Worm (Caenorhabditis elegans) whole organism, L4 larva: ENCODE results near the gene Y50E8A.5.

ENCODE experiments used
- Y105C5A.15 ChIP-seq: fragments of 200-800 bp; sonication (Bioruptor generic); IDR thresholded peaks from 2 replicates; pipeline ENCODE4 v1.3.6; 2022; ENCODE audit warnings: missing genetic modification characterization, missing compliant biosample characterization
- Y5F2A.4 ChIP-seq: fragments of 200-800 bp; sonication (Bioruptor generic); optimal IDR thresholded peaks from 2 replicates; lab custom pipeline; 2018; ENCODE audit warnings: mild to moderate bottlenecking, missing genetic modification characterization, missing compliant biosample characterization
- ZK337.2 ChIP-seq: fragments of 200-800 bp; sonication (Bioruptor generic); IDR thresholded peaks from 2 replicates; pipeline ENCODE4 v1.3.6; 2022; ENCODE audit warnings: missing genetic modification reagents, missing genetic modification characterization, missing compliant biosample characterization
- ZK546.5 ChIP-seq, 2 experiments: sonication (generic microtip); optimal IDR thresholded peaks; 2 replicates each; lab custom pipeline; 2017; ENCODE audit warnings: missing biosample characterization in 2 of 2, missing genetic modification characterization in 2 of 2
- aha-1 ChIP-seq: fragments of 150-350 bp; peaks from one replicate; lab custom pipeline; 2014; ENCODE audit warnings: missing biosample characterization, missing genetic modification characterization
- ceh-44 ChIP-seq: fragments of 200-800 bp; sonication (Bioruptor generic); IDR thresholded peaks from 2 replicates; pipeline ENCODE4 v1.3.6; 2022; ENCODE audit warnings: missing genetic modification reagents, missing genetic modification characterization, missing compliant biosample characterization
- ceh-62 ChIP-seq: sonication (generic microtip); optimal IDR thresholded peaks from 2 replicates; lab custom pipeline; 2017; ENCODE audit warnings: missing biosample characterization, missing genetic modification characterization
- ceh-82 ChIP-seq: sonication (generic microtip); optimal IDR thresholded peaks from 2 replicates; lab custom pipeline; 2017; ENCODE audit warnings: missing biosample characterization, missing genetic modification characterization
- ces-1 ChIP-seq: fragments of 150-350 bp; sonication (generic microtip); optimal IDR thresholded peaks from 4 replicates; lab custom pipeline; 2014; ENCODE audit warnings: missing biosample characterization, missing genetic modification reagents, missing genetic modification characterization
- daf-16 ChIP-seq, 3 experiments: sonication (generic microtip); optimal IDR thresholded peaks; 2 replicates each; lab custom pipeline; 2016 to 2017; ENCODE audit warnings: missing genetic modification characterization in 3 of 3, missing genetic modification reagents in 3 of 3, mild to moderate bottlenecking in 2 of 3, missing compliant biosample characterization in 2 of 3, missing biosample characterization in 1 of 3, moderate library complexity in 1 of 3
- dmd-6 ChIP-seq: fragments of 200-800 bp; sonication (Bioruptor generic); IDR thresholded peaks from 2 replicates; pipeline ENCODE4 v1.3.6; 2022; ENCODE audit warnings: missing genetic modification reagents, missing genetic modification characterization, missing compliant biosample characterization
- dmd-8 ChIP-seq: fragments of 200-800 bp; sonication (Bioruptor generic); IDR thresholded peaks from 2 replicates; pipeline ENCODE4 v1.3.6; 2022; ENCODE audit warnings: missing genetic modification characterization, missing compliant biosample characterization
- duxl-1 ChIP-seq: sonication (generic microtip); optimal IDR thresholded peaks from 2 replicates; lab custom pipeline; 2016; ENCODE audit warnings: mild to moderate bottlenecking, missing genetic modification characterization, moderate library complexity, missing compliant biosample characterization; ENCODE audit not compliant: poor library complexity
- egl-43 ChIP-seq: fragments of 200-800 bp; sonication (Bioruptor generic); IDR thresholded peaks from 2 replicates; pipeline ENCODE4 v1.3.6; 2022; ENCODE audit warnings: missing genetic modification reagents, missing genetic modification characterization, missing compliant biosample characterization
- gei-8 ChIP-seq: fragments of 200-800 bp; sonication (Bioruptor generic); optimal IDR thresholded peaks from 2 replicates; lab custom pipeline; 2018; ENCODE audit warnings: mild to moderate bottlenecking, missing genetic modification characterization, missing compliant biosample characterization
- hlh-30 ChIP-seq: sonication (generic microtip); optimal IDR thresholded peaks from 2 replicates; lab custom pipeline; 2017; ENCODE audit warnings: antibody characterized with exemption, mild to moderate bottlenecking, missing genetic modification characterization, missing compliant biosample characterization; ENCODE audit not compliant: insufficient read depth
- hmg-1.1 ChIP-seq: fragments of 200-800 bp; sonication (Bioruptor generic); IDR thresholded peaks from 2 replicates; pipeline ENCODE4 v1.3.6; 2022; ENCODE audit warnings: missing genetic modification reagents, missing genetic modification characterization, missing compliant biosample characterization
- jun-1 ChIP-seq: fragments of 150-350 bp; optimal IDR thresholded peaks from 2 replicates; lab custom pipeline; 2014; ENCODE audit warnings: missing biosample characterization, missing genetic modification reagents, missing genetic modification characterization
- lin-38 ChIP-seq: fragments of 200-800 bp; sonication (Bioruptor generic); IDR thresholded peaks from 2 replicates; pipeline ENCODE4 v1.3.6; 2022; ENCODE audit warnings: missing genetic modification reagents, missing genetic modification characterization, missing compliant biosample characterization
- lin-39 ChIP-seq: fragments of 150-350 bp; optimal IDR thresholded peaks from 2 replicates; lab custom pipeline; 2014; ENCODE audit warnings: missing biosample characterization, missing genetic modification reagents, missing genetic modification characterization
- lir-3 ChIP-seq: sonication (generic microtip); optimal IDR thresholded peaks from 2 replicates; lab custom pipeline; 2016; ENCODE audit warnings: mild to moderate bottlenecking, missing genetic modification characterization, missing compliant biosample characterization
- madf-5 ChIP-seq, 2 experiments: fragments of 200-800 bp; sonication (Bioruptor generic); IDR thresholded peaks; 2 replicates each; pipeline ENCODE4 v1.3.6; 2022; ENCODE audit warnings: missing compliant biosample characterization in 2 of 2, missing genetic modification characterization in 2 of 2
- madf-9 ChIP-seq: fragments of 200-800 bp; sonication (Bioruptor generic); conservative IDR thresholded peaks from 2 replicates; pipeline ENCODE4 v1.3.6; 2022; ENCODE audit warnings: missing genetic modification reagents, missing genetic modification characterization, missing compliant biosample characterization
- mep-1 ChIP-seq: fragments of 150-350 bp; sonication (generic microtip); optimal IDR thresholded peaks from 3 replicates; lab custom pipeline; 2014; ENCODE audit warnings: missing biosample characterization, missing genetic modification characterization
- mxl-2 ChIP-seq: fragments of 200-800 bp; sonication (Bioruptor generic); conservative IDR thresholded peaks from 2 replicates; pipeline ENCODE4 v1.3.6; 2022; ENCODE audit warnings: missing genetic modification reagents, missing genetic modification characterization, missing compliant biosample characterization
- nhr-10 ChIP-seq: fragments of 150-350 bp; optimal IDR thresholded peaks from 2 replicates; lab custom pipeline; 2014; ENCODE audit warnings: missing biosample characterization, missing genetic modification characterization
- nhr-25 ChIP-seq: sonication (generic microtip); optimal IDR thresholded peaks from 2 replicates; lab custom pipeline; 2017; ENCODE audit warnings: missing genetic modification characterization, mild to moderate bottlenecking, missing compliant biosample characterization, antibody characterized with exemption, moderate library complexity, borderline replicate concordance; ENCODE audit not compliant: insufficient read depth
- nhr-28 ChIP-seq: fragments of 150-350 bp; optimal IDR thresholded peaks from 2 replicates; lab custom pipeline; 2014; ENCODE audit warnings: missing biosample characterization, missing genetic modification characterization
- nhr-42 ChIP-seq: fragments of 200-800 bp; sonication (Bioruptor generic); IDR thresholded peaks from 2 replicates; pipeline ENCODE4 v1.3.6; 2022; ENCODE audit warnings: missing genetic modification characterization, missing compliant biosample characterization
- nhr-76 ChIP-seq: fragments of 150-350 bp; optimal IDR thresholded peaks from 2 replicates; lab custom pipeline; 2014; ENCODE audit warnings: missing biosample characterization, missing genetic modification characterization
- rbr-2 ChIP-seq: sonication (generic microtip); optimal IDR thresholded peaks from 2 replicates; lab custom pipeline; 2016; ENCODE audit warnings: missing genotype, missing genetic modification characterization, missing compliant biosample characterization
- sdz-12 ChIP-seq: fragments of 200-800 bp; sonication (Bioruptor generic); optimal IDR thresholded peaks from 2 replicates; lab custom pipeline; 2018; ENCODE audit warnings: mild to moderate bottlenecking, missing genetic modification characterization, missing compliant biosample characterization
- snpc-1.2 ChIP-seq: fragments of 200-800 bp; sonication (Bioruptor generic); IDR thresholded peaks from 2 replicates; pipeline ENCODE4 v1.3.6; 2022; ENCODE audit warnings: missing genetic modification reagents, missing genetic modification characterization, missing compliant biosample characterization
- tag-97 ChIP-seq: fragments of 200-800 bp; sonication (Bioruptor generic); IDR thresholded peaks from 2 replicates; pipeline ENCODE4 v1.3.6; 2022; ENCODE audit warnings: missing genetic modification characterization, missing compliant biosample characterization
- tra-1 ChIP-seq: fragments of 200-800 bp; sonication (Bioruptor generic); IDR thresholded peaks from 2 replicates; pipeline ENCODE4 v1.3.6; 2022; ENCODE audit warnings: missing genetic modification reagents, missing genetic modification characterization, missing compliant biosample characterization
- unc-62 ChIP-seq, 3 experiments: fragments of 150-350 bp in 1 of 3; sonication (generic microtip); optimal IDR thresholded peaks in 2 of 3; peaks in 1 of 3; 1 replicate in 1 of 3; 2 replicates in 2 of 3; lab custom pipeline; 2014 to 2017; ENCODE audit warnings: missing biosample characterization in 3 of 3, missing genetic modification characterization in 3 of 3, missing genetic modification reagents in 3 of 3, missing genotype in 1 of 3
- zag-1 ChIP-seq: fragments of 150-350 bp; optimal IDR thresholded peaks from 2 replicates; lab custom pipeline; 2014; ENCODE audit warnings: missing biosample characterization, missing genetic modification characterization
- zip-2 ChIP-seq: fragments of 150-350 bp; optimal IDR thresholded peaks from 2 replicates; lab custom pipeline; 2014; ENCODE audit warnings: missing biosample characterization, missing genetic modification characterization

Gene Y50E8A.5

DNA sequence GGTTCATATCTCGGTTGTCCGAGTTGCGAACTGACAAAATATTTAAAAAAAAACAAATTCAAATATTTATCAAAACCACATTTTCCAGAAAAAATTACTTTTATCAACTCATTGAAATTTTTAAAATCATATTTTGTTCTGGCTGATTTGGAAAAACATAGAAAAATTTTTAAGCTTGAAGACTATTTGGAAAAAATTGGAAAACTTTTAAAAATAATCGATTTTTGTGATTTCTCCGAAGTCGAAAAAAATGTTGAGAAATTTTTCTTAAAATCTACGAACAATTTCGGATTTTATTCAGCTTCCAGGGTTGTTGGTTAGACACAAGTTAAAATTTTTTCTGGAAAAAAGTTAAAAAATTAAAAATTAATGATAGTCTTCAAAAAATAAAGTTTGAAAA is at the start of gene Y50E8A.5:
TSS of gene Y50E8A.5 (minus strand) at position 101 of the 400 bp plus-strand sequence.
- TF ChIP-seq ces-1 (GFP tag; lab: Kevin White, UChicago) (no peak), daf-16 (GFP tag; optimal IDR thresholded peaks at IDR 0.05; lab: Kevin White, UChicago) (no peak), daf-16 (tag; optimal IDR thresholded peaks at IDR 0.05; lab: Kevin White, UChicago) (no peak), ZK337.2 (GFP tag; lab: Robert Waterston, UW) (no peak), jun-1 (tag; lab: Kevin White, UChicago) (no peak), sdz-12 (GFP tag; lab: Kevin White, UChicago) (no peak), dmd-6 (GFP tag; lab: Robert Waterston, UW) (no peak), lir-3 (no peak)

DNA sequence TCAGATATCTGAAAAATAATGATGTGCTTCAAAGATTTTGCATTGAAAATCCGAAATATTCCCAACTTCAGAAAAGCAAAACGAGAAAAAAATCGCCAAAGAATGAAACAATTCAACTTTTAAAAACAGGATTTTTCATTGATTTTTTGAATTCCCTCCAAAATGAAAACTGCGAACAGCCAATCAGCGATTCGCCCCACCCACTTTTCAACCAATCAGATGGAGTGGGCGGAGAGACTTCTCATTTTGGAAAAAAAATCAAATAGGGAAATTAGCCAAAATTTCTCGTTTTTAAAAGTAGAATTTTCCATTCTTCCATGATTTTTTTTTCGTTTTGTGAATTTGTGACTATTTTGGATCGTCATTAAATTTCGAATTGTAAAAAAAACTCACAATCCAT is 48.0 kb upstream of the Y50E8A.5 start:
- peak; percentile 77 for TF ChIP-seq aha-1
- TF ChIP-seq madf-5 (GFP tag; IDR thresholded peaks at IDR 0.05; lab: Robert Waterston, UW): no peak
- TF ChIP-seq rbr-2 (tag; lab: Kevin White, UChicago): no peak

DNA sequence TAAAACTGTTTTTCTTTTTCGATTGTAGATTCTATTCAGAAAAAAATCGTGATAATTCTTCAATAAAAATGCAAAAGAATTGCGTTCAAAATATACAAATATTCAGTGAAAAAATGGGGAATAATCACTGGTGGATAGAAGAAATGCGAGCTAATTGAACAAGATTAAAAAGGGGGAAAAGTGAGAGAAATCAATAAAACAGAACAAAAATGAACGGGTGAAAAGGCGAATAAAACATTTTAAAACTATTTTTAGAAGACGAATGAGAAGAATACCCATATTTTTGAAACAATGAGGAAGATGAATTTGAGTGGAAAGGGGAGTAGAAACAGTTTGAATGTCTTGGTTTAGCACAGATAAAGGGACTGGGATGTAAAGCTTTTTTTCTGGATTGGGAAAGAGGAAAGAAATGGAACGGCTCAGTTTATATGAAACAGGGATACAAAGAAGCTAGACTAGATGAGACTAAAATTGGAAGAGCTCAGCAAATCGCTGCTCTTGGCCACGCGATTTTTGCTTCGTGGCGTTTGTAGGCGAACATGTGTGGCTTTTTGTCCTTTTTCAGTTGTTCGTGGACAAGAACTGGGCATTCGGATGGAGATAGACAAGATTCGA is 47.5 kb upstream of the Y50E8A.5 start, which contains the start of gene Y50E8A.12:
TSS of gene Y50E8A.12 (minus strand) at position 51 of the 615 bp plus-strand sequence.
- TF ChIP-seq zip-2: no peak
- TF ChIP-seq unc-62 (GFP tag; optimal IDR thresholded peaks at IDR 0.05 in 1 of 2; lab: Kevin White, UChicago): peak in 1 of 2 experiments; percentile 95
- no peak for TF ChIP-seq unc-62 (tag; optimal IDR thresholded peaks at IDR 0.05; lab: Kevin White, UChicago)

DNA sequence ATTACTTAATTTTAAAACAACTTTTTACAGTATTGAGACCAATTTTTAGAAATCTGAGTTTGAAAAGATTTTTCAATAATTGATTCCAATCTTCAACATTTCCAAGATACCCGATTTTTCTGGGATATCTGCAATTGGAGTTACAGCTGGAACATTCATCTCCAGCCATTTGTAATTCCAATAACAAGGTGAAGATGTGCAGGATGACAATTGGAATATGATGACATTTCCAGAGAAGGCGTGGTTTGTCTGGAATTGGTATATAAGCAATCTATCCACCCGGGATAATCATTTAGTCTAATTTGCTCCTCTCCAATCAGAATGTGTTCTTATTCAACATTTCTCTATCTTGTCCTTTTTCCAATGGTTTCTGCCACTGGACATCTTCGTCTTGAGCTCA is 44.4 kb upstream of the Y50E8A.5 start, which contains the start of gene Y50E8A.11:
TSS of gene Y50E8A.11 (plus strand) at position 301 of the 400 bp plus-strand sequence.
- no peak for TF ChIP-seq ceh-82

DNA sequence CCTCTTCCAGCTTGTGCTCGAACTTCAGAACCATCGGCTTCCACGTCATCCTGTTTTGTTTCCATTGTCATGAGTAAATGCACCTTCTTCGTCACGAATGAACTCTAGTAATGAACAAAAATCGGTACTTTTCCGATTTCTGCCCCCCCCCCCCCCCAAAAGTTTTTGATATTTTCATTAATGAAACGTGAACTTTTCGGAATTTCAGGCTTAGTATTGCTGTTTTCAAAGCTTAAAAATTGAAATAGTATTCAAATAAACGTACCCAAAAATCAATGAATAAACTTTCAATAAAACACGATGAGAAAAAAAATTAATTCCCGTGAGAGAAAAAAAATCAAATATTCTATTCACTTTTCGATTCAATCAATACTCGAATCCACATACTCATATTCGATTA is 42.9 kb upstream of the Y50E8A.5 start, which contains the start of the genes scrm-7 and Y50E8A.10:
TSS of gene scrm-7 (minus strand) at position 101 of the 400 bp plus-strand sequence.
TSS of gene Y50E8A.10 (plus strand) at position 353 of the 400 bp plus-strand sequence.
- TF ChIP-seq hlh-30 (tag; lab: Kevin White, UChicago): no peak
- TF ChIP-seq daf-16 (GFP tag; optimal IDR thresholded peaks at IDR 0.05; lab: Kevin White, UChicago): no peak
- no peak for TF ChIP-seq daf-16 (tag; optimal IDR thresholded peaks at IDR 0.05; lab: Kevin White, UChicago)
- TF ChIP-seq madf-9 (GFP tag; lab: Robert Waterston, UW): no peak
- no peak for TF ChIP-seq hmg-1.1
- no peak for TF ChIP-seq zag-1 (tag; lab: Kevin White, UChicago)

DNA sequence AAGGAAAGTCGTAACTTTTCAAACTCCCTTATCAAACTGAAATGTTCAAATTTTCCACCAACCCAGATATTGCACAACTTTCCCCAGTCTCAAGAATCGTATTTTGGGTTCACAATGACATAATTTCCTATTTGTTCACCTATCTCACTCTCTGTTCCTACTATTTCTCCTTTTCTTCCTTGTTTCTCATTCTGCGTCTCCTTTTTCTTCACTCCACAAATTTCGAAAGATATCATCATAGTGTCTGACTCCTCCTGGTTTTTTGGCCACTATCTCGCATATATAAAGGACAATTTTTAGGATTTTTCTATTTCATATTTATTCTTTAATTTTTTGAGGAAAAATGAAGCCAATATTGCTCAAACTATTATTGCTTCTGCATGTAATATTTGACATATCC is 36.3 kb upstream of the Y50E8A.5 start, which contains the start of gene haf-7:
TSS of gene haf-7 (plus strand) at position 211 of the 400 bp plus-strand sequence.
- no peak for TF ChIP-seq duxl-1 (tag; lab: Kevin White, UChicago)
- no peak for TF ChIP-seq ceh-82
- no peak for TF ChIP-seq nhr-42 (GFP tag; lab: Robert Waterston, UW)
- no peak for TF ChIP-seq dmd-8 (GFP tag; lab: Robert Waterston, UW)
- TF ChIP-seq snpc-1.2: no peak
- TF ChIP-seq Y105C5A.15: no peak
- TF ChIP-seq tag-97 (GFP tag; lab: Robert Waterston, UW): no peak
- TF ChIP-seq tra-1 (GFP tag; lab: Robert Waterston, UW): no peak
- no peak for TF ChIP-seq hlh-30 (tag; lab: Kevin White, UChicago)
- no peak for TF ChIP-seq gei-8 (GFP tag; lab: Kevin White, UChicago)
- TF ChIP-seq nhr-25: no peak
- no peak for TF ChIP-seq ceh-44 (GFP tag; lab: Robert Waterston, UW)
- TF ChIP-seq nhr-10 (tag; lab: Kevin White, UChicago): no peak
- TF ChIP-seq egl-43 (GFP tag; lab: Robert Waterston, UW): no peak
- no peak for TF ChIP-seq mxl-2 (GFP tag; lab: Robert Waterston, UW)
- no peak for TF ChIP-seq lin-39 (tag; lab: Kevin White, UChicago)
- TF ChIP-seq mep-1 (tag; lab: Kevin White, UChicago): no peak
- TF ChIP-seq nhr-76 (tag; lab: Kevin White, UChicago): no peak
- TF ChIP-seq lin-38 (GFP tag; lab: Robert Waterston, UW): no peak
- TF ChIP-seq ZK546.5 (tag; optimal IDR thresholded peaks at IDR 0.05; lab: Kevin White, UChicago): no peak
- no peak for TF ChIP-seq ceh-62 (tag; lab: Kevin White, UChicago)
- TF ChIP-seq Y5F2A.4 (GFP tag; lab: Kevin White, UChicago): no peak
- TF ChIP-seq hmg-1.1: no peak
- peak; percentile 38; the same call in 1 of the 2 replicates for TF ChIP-seq dmd-6 (GFP tag; lab: Robert Waterston, UW)
- peak in 1 of 2 experiments; percentile 6 for TF ChIP-seq unc-62 (GFP tag; optimal IDR thresholded peaks at IDR 0.05 in 1 of 2; lab: Kevin White, UChicago)
- TF ChIP-seq unc-62 (tag; optimal IDR thresholded peaks at IDR 0.05; lab: Kevin White, UChicago): no peak
- peak; percentile 87 for TF ChIP-seq nhr-28 (tag; lab: Kevin White, UChicago)
